Fruit fly (Drosophila melanogaster) whole organism, embryonic: Measurements from ENCODE around the gene sif.

ENCODE experiments used
- Abd-B ChIP-seq: fragments of 200-800 bp; sonication (Bioruptor generic); optimal IDR thresholded peaks from 2 replicates; lab custom pipeline; 2018; ENCODE audit warnings: missing biosample characterization, mild to moderate bottlenecking, missing genetic modification characterization, moderate library complexity
- Atf-2 ChIP-seq: fragments of 200-800 bp; sonication (Bioruptor generic); optimal IDR thresholded peaks from 2 replicates; lab custom pipeline; 2016; ENCODE audit warnings: missing biosample characterization, missing genetic modification characterization
- Atf3 ChIP-seq: fragments of 200-800 bp; sonication (Bioruptor generic); optimal IDR thresholded peaks from 3 replicates; lab custom pipeline; 2016; ENCODE audit warnings: missing biosample characterization, missing genetic modification characterization
- Bteb2 ChIP-seq: fragments of 200-800 bp; sonication (Bioruptor generic); optimal IDR thresholded peaks from 2 replicates; lab custom pipeline; 2016; ENCODE audit warnings: missing biosample characterization, missing genetic modification characterization
- CG11456 ChIP-seq: fragments of 200-800 bp; sonication (Bioruptor generic); IDR thresholded peaks from 3 replicates; pipeline ENCODE4 v1.3.6; 2022; ENCODE audit warnings: missing biosample characterization, missing genetic modification characterization
- CG13296 ChIP-seq: fragments of 200-800 bp; sonication (Bioruptor generic); optimal IDR thresholded peaks from 3 replicates; lab custom pipeline; 2018; ENCODE audit warnings: missing biosample characterization, mild to moderate bottlenecking, missing genetic modification characterization
- CG15011 ChIP-seq: fragments of 200-800 bp; sonication (Bioruptor generic); optimal IDR thresholded peaks from 3 replicates; lab custom pipeline; 2018; ENCODE audit warnings: missing biosample characterization, mild to moderate bottlenecking, missing genetic modification characterization
- CG1602 ChIP-seq: fragments of 200-800 bp; sonication (Bioruptor generic); optimal IDR thresholded peaks from 3 replicates; lab custom pipeline; 2016; ENCODE audit warnings: missing biosample characterization, missing genetic modification characterization
- CG17359 ChIP-seq: fragments of 200-800 bp; sonication (Bioruptor generic); optimal IDR thresholded peaks from 3 replicates; lab custom pipeline; 2018; ENCODE audit warnings: missing biosample characterization, mild to moderate bottlenecking, missing genetic modification characterization, moderate library complexity
- CG17829 ChIP-seq: fragments of 200-800 bp; optimal IDR thresholded peaks from 2 replicates; lab custom pipeline; 2019; ENCODE audit warnings: missing biosample characterization, mild to moderate bottlenecking, missing genetic modification characterization, moderate library complexity
- CG18599 ChIP-seq: fragments of 200-800 bp; sonication (Bioruptor generic); optimal IDR thresholded peaks from 3 replicates; lab custom pipeline; 2017; ENCODE audit warnings: missing biosample characterization, missing genetic modification characterization, mild to moderate bottlenecking, moderate library complexity, missing genetic modification reagents
- CG2712 ChIP-seq: fragments of 200-800 bp; optimal IDR thresholded peaks from 3 replicates; lab custom pipeline; 2019; ENCODE audit warnings: missing biosample characterization, mild to moderate bottlenecking, missing genetic modification characterization, moderate library complexity
- CG31388 ChIP-seq: fragments of 200-800 bp; sonication (Bioruptor generic); optimal IDR thresholded peaks from 2 replicates; lab custom pipeline; 2016; ENCODE audit warnings: missing biosample characterization, missing genetic modification characterization
- CG32532 ChIP-seq: fragments of 200-800 bp; sonication (Bioruptor generic); IDR thresholded peaks from 2 replicates; pipeline ENCODE4 v1.3.6; 2022; ENCODE audit warnings: missing biosample characterization, missing genetic modification characterization
- CG5953 ChIP-seq: fragments of 200-800 bp; sonication (Bioruptor generic); IDR thresholded peaks from 2 replicates; pipeline ENCODE4 v1.3.6; 2022; ENCODE audit warnings: missing biosample characterization, missing genetic modification characterization
- CG6791 ChIP-seq: fragments of 200-800 bp; sonication (Bioruptor generic); IDR thresholded peaks from 3 replicates; pipeline ENCODE4 v1.3.6; 2022; ENCODE audit warnings: missing biosample characterization, missing genetic modification characterization; ENCODE audit not compliant: partially characterized antibody
- CG7786 ChIP-seq: fragments of 200-800 bp; sonication (Bioruptor generic); optimal IDR thresholded peaks from 2 replicates; lab custom pipeline; 2016; ENCODE audit warnings: missing biosample characterization, missing genetic modification characterization
- CG9727 ChIP-seq: fragments of 200-800 bp; sonication (Bioruptor generic); optimal IDR thresholded peaks from 3 replicates; lab custom pipeline; 2017; ENCODE audit warnings: missing biosample characterization, mild to moderate bottlenecking, missing genetic modification characterization
- CTCF ChIP-seq: fragments of 200-800 bp; sonication (Bioruptor generic); optimal IDR thresholded peaks from 2 replicates; lab custom pipeline; 2017; ENCODE audit warnings: missing biosample characterization, mild to moderate bottlenecking, missing genetic modification characterization, moderate library complexity
- Camta ChIP-seq: fragments of 200-800 bp; sonication (Bioruptor generic); optimal IDR thresholded peaks from 2 replicates; lab custom pipeline; 2016; ENCODE audit warnings: missing biosample characterization, missing genetic modification characterization
- CrebB ChIP-seq: fragments of 200-800 bp; sonication (Bioruptor generic); optimal IDR thresholded peaks from 3 replicates; lab custom pipeline; 2018; ENCODE audit warnings: missing biosample characterization, mild to moderate bottlenecking, missing genetic modification characterization
- Dll ChIP-seq: fragments of 200-800 bp; sonication (Bioruptor generic); IDR thresholded peaks from 4 replicates; pipeline ENCODE4 v1.3.6; 2022; ENCODE audit warnings: missing biosample characterization, missing genetic modification characterization; ENCODE audit not compliant: partially characterized antibody
- Dref ChIP-seq: fragments of 200-800 bp; sonication (Bioruptor generic); IDR thresholded peaks from 2 replicates; pipeline ENCODE4 v1.3.6; 2022; ENCODE audit warnings: missing biosample characterization, missing genetic modification characterization
- Ets97D ChIP-seq: fragments of 200-800 bp; sonication (Bioruptor generic); optimal IDR thresholded peaks from 3 replicates; lab custom pipeline; 2016; ENCODE audit warnings: missing biosample characterization, missing genetic modification characterization
- HLH4C ChIP-seq: fragments of 200-800 bp; sonication (Bioruptor generic); IDR thresholded peaks from 3 replicates; pipeline ENCODE4 v1.3.6; 2022; ENCODE audit warnings: missing biosample characterization, missing genetic modification characterization; ENCODE audit not compliant: partially characterized antibody
- NFAT ChIP-seq: fragments of 200-800 bp; sonication (Bioruptor generic); IDR thresholded peaks from 2 replicates; pipeline ENCODE4 v1.3.6; 2022; ENCODE audit warnings: missing biosample characterization, missing genetic modification characterization
- Nf-YB ChIP-seq: fragments of 200-800 bp; sonication (Bioruptor generic); optimal IDR thresholded peaks from 3 replicates; lab custom pipeline; 2019; ENCODE audit warnings: missing biosample characterization, mild to moderate bottlenecking, missing genetic modification characterization, moderate library complexity
- Pdp1 ChIP-seq, 2 experiments: fragments of 200-800 bp; sonication (Bioruptor generic); optimal IDR thresholded peaks; 3 replicates each; lab custom pipeline; 2016; ENCODE audit warnings: missing biosample characterization in 2 of 2, missing genetic modification characterization in 2 of 2, mild to moderate bottlenecking in 1 of 2, moderate library complexity in 1 of 2
- Side ChIP-seq: fragments of 200-800 bp; sonication (Bioruptor generic); optimal IDR thresholded peaks from 2 replicates; lab custom pipeline; 2016; ENCODE audit warnings: missing biosample characterization, missing genetic modification characterization
- Sin3A ChIP-seq: fragments of >200 bp; optimal IDR thresholded peaks from 2 replicates; lab custom pipeline; 2018
- Taf1 ChIP-seq: fragments of 200-800 bp; sonication (Bioruptor generic); IDR thresholded peaks from 2 replicates; pipeline ENCODE4 v1.3.6; 2022; ENCODE audit warnings: missing biosample characterization, missing genetic modification characterization
- Xbp1 ChIP-seq: fragments of 200-800 bp; sonication (Bioruptor generic); optimal IDR thresholded peaks from 3 replicates; lab custom pipeline; 2016; ENCODE audit warnings: missing biosample characterization, mild to moderate bottlenecking, missing genetic modification characterization
- aop ChIP-seq: fragments of 200-800 bp; sonication (Bioruptor generic); IDR thresholded peaks from 2 replicates; pipeline ENCODE4 v1.3.6; 2022; ENCODE audit warnings: missing biosample characterization, missing genetic modification characterization
- ash1 ChIP-seq: fragments of 200-800 bp; sonication (Bioruptor generic); optimal IDR thresholded peaks from 2 replicates; lab custom pipeline; 2018; ENCODE audit warnings: missing biosample characterization, mild to moderate bottlenecking, missing genetic modification characterization
- bab2 ChIP-seq: fragments of 200-800 bp; sonication (Bioruptor generic); optimal IDR thresholded peaks from 2 replicates; lab custom pipeline; 2016; ENCODE audit warnings: missing biosample characterization, missing genetic modification characterization
- bcd ChIP-seq: fragments of 200-800 bp; sonication (Bioruptor generic); optimal IDR thresholded peaks from 2 replicates; lab custom pipeline; 2017; ENCODE audit warnings: missing biosample characterization, mild to moderate bottlenecking, missing genetic modification characterization
- cad ChIP-seq: fragments of >200 bp; optimal IDR thresholded peaks from 2 replicates; lab custom pipeline; 2017; ENCODE audit warnings: missing biosample characterization, missing genetic modification characterization
- cg ChIP-seq: fragments of 200-800 bp; sonication (Bioruptor generic); optimal IDR thresholded peaks from 3 replicates; lab custom pipeline; 2019; ENCODE audit warnings: missing biosample characterization, mild to moderate bottlenecking, missing genetic modification characterization, moderate library complexity
- corto ChIP-seq: fragments of 200-800 bp; sonication (Bioruptor generic); optimal IDR thresholded peaks from 2 replicates; lab custom pipeline; 2016; ENCODE audit warnings: missing biosample characterization, mild to moderate bottlenecking, missing genetic modification characterization, moderate library complexity
- crp ChIP-seq, 2 experiments: fragments of 200-800 bp; sonication (Bioruptor generic); optimal IDR thresholded peaks; 2 replicates in 1 of 2; 3 replicates in 1 of 2; lab custom pipeline; 2017; ENCODE audit warnings: missing biosample characterization in 2 of 2, missing genetic modification characterization in 2 of 2, mild to moderate bottlenecking in 1 of 2, moderate library complexity in 1 of 2
- dati ChIP-seq: fragments of 200-800 bp; sonication (Bioruptor generic); IDR thresholded peaks from 2 replicates; pipeline ENCODE4 v1.3.6; 2022; ENCODE audit warnings: missing biosample characterization, missing genetic modification characterization
- emc ChIP-seq: fragments of 200-800 bp; sonication (Bioruptor generic); optimal IDR thresholded peaks from 2 replicates; lab custom pipeline; 2016; ENCODE audit warnings: missing biosample characterization, missing genetic modification characterization
- fd96Cb ChIP-seq: fragments of 200-800 bp; sonication (Bioruptor generic); optimal IDR thresholded peaks from 2 replicates; lab custom pipeline; 2018; ENCODE audit warnings: missing biosample characterization, mild to moderate bottlenecking, missing genetic modification characterization, moderate library complexity
- her ChIP-seq: fragments of 200-800 bp; sonication (Bioruptor generic); optimal IDR thresholded peaks from 2 replicates; lab custom pipeline; 2016; ENCODE audit warnings: missing biosample characterization, missing genetic modification characterization
- insv ChIP-seq, 2 experiments: fragments of 200-800 bp; sonication (Bioruptor generic); optimal IDR thresholded peaks; 3 replicates each; lab custom pipeline; 2016 to 2018; ENCODE audit warnings: missing biosample characterization in 2 of 2, missing genetic modification characterization in 2 of 2
- inv ChIP-seq: fragments of 200-800 bp; sonication (Bioruptor generic); IDR thresholded peaks from 2 replicates; pipeline ENCODE4 v1.3.6; 2022; ENCODE audit warnings: missing biosample characterization, missing genetic modification characterization; ENCODE audit not compliant: partially characterized antibody
- lbe ChIP-seq: fragments of 200-800 bp; sonication (Bioruptor generic); optimal IDR thresholded peaks from 2 replicates; lab custom pipeline; 2016; ENCODE audit warnings: missing biosample characterization, mild to moderate bottlenecking, missing genetic modification characterization
- nerfin-2 ChIP-seq: fragments of 200-800 bp; sonication (Bioruptor generic); IDR thresholded peaks from 2 replicates; pipeline ENCODE4 v1.3.6; 2022; ENCODE audit warnings: missing biosample characterization, missing genetic modification characterization; ENCODE audit not compliant: partially characterized antibody
- ro ChIP-seq: fragments of 200-800 bp; sonication (Bioruptor generic); IDR thresholded peaks from 2 replicates; pipeline ENCODE4 v1.3.6; 2022; ENCODE audit warnings: missing biosample characterization, missing genetic modification characterization
- sc ChIP-seq, 3 experiments: fragments of >200 bp in 2 of 3; fragments of 200-800 bp in 1 of 3; sonication (Bioruptor generic) in 1 of 3; optimal IDR thresholded peaks; 2 replicates in 2 of 3; 3 replicates in 1 of 3; lab custom pipeline; 2017; ENCODE audit warnings: mild to moderate bottlenecking in 1 of 3, missing biosample characterization in 1 of 3, missing genetic modification characterization in 1 of 3, missing genetic modification reagents in 1 of 3
- tio ChIP-seq: fragments of 200-800 bp; sonication (Bioruptor generic); optimal IDR thresholded peaks from 2 replicates; lab custom pipeline; 2017; ENCODE audit warnings: missing biosample characterization, missing genetic modification characterization, inconsistent platforms
- tup ChIP-seq: fragments of 200-800 bp; sonication (Bioruptor generic); optimal IDR thresholded peaks from 2 replicates; lab custom pipeline; 2016; ENCODE audit warnings: missing biosample characterization, mild to moderate bottlenecking, missing genetic modification characterization, moderate library complexity
- z ChIP-seq: fragments of 200-800 bp; sonication (Bioruptor generic); IDR thresholded peaks from 3 replicates; pipeline ENCODE4 v1.3.6; 2022; ENCODE audit warnings: missing biosample characterization, missing genetic modification characterization

sif gene

dm6 chr3L:5789663-5790062, 131.9 kb downstream of the sif start (continued):
- no peak for TF ChIP-seq HLH4C (GFP tag; lab: Robert Waterston, UW)
- TF ChIP-seq Ets97D: peak; percentile 49
- TF ChIP-seq CG17829 (tag; lab: Kevin White, UChicago): peak; percentile 20
- peak; percentile 58 for TF ChIP-seq CG18599 (GFP tag; lab: Kevin White, UChicago)
- no peak for TF ChIP-seq sc (optimal IDR thresholded peaks at IDR 0.05; lab: Kevin White, UChicago)
- TF ChIP-seq sc (GFP tag; optimal IDR thresholded peaks at IDR 0.05; lab: Kevin White, UChicago): no peak
- no peak for TF ChIP-seq corto
- TF ChIP-seq lbe (GFP tag; lab: Kevin White, UChicago): peak; percentile 66
- no peak for TF ChIP-seq tup (GFP tag; lab: Kevin White, UChicago)
- no peak for TF ChIP-seq insv (GFP tag; optimal IDR thresholded peaks at IDR 0.05; lab: Kevin White, UChicago)
- no peak for TF ChIP-seq NFAT (GFP tag; lab: Robert Waterston, UW)
- no peak for TF ChIP-seq emc
- peak; percentile 41 for TF ChIP-seq CG17359 (tag; lab: Kevin White, UChicago)
- TF ChIP-seq Bteb2 (GFP tag; lab: Kevin White, UChicago): peak; percentile 13
- peak; percentile 51 for TF ChIP-seq Side
- TF ChIP-seq CG2712: peak; percentile 52
- no peak for TF ChIP-seq CG13296
- no peak for TF ChIP-seq z
- TF ChIP-seq Camta: peak; percentile 25
- peak; percentile 38 for TF ChIP-seq Xbp1 (GFP tag; lab: Kevin White, UChicago)
- TF ChIP-seq Atf3: no peak
- no peak for TF ChIP-seq fd96Cb (tag; lab: Kevin White, UChicago)
- TF ChIP-seq bab2 (GFP tag; lab: Kevin White, UChicago): peak; percentile 57
- peak; percentile 31 to 43 for TF ChIP-seq Pdp1 (GFP tag; optimal IDR thresholded peaks at IDR 0.05; lab: Kevin White, UChicago)
- TF ChIP-seq tio (GFP tag; lab: Kevin White, UChicago): no peak
- no peak for TF ChIP-seq bcd (GFP tag; lab: Kevin White, UChicago)
- no peak for TF ChIP-seq CG31388
- TF ChIP-seq CG5953 (GFP tag; lab: Robert Waterston, UW): no peak
- no peak for TF ChIP-seq inv (GFP tag; lab: Robert Waterston, UW)
- no peak for TF ChIP-seq Taf1 (GFP tag; lab: Robert Waterston, UW)
- no peak for TF ChIP-seq CG6791 (GFP tag; lab: Robert Waterston, UW)
- TF ChIP-seq ash1 (GFP tag; lab: Kevin White, UChicago): no peak
- TF ChIP-seq Dref (GFP tag; lab: Robert Waterston, UW): peak; percentile 59
- no peak for TF ChIP-seq CG7786 (GFP tag; lab: Kevin White, UChicago)
- TF ChIP-seq CG9727 (GFP tag; lab: Kevin White, UChicago): no peak

dm6 chr3L:5793967-5794366, 136.3 kb downstream of the sif start, which contains the start of gene Bre1:
Gene Bre1, minus strand, starts transcription at chr3L:5794192.
- no peak for TF ChIP-seq cg (GFP tag; lab: Kevin White, UChicago)
- no peak for TF ChIP-seq CG32532 (GFP tag; lab: Robert Waterston, UW)
- TF ChIP-seq Sin3A: peak; percentile 74
- TF ChIP-seq NFAT (GFP tag; lab: Robert Waterston, UW): no peak
- TF ChIP-seq crp (GFP tag; optimal IDR thresholded peaks at IDR 0.05; lab: Kevin White, UChicago): no peak
- TF ChIP-seq Atf-2: no peak
- no peak for TF ChIP-seq CG1602 (GFP tag; lab: Kevin White, UChicago)
- no peak for TF ChIP-seq aop
- TF ChIP-seq CrebB: no peak
- TF ChIP-seq Dll (GFP tag; lab: Robert Waterston, UW): peak; percentile 77
- TF ChIP-seq CG15011 (GFP tag; lab: Kevin White, UChicago): no peak
- TF ChIP-seq cad (GFP tag; lab: Kevin White, UChicago): no peak
- no peak for TF ChIP-seq ro (GFP tag; lab: Robert Waterston, UW)
- TF ChIP-seq dati: no peak
- no peak for TF ChIP-seq Abd-B (GFP tag; lab: Kevin White, UChicago)
- no peak for TF ChIP-seq CTCF (GFP tag; lab: Kevin White, UChicago)
- peak; percentile 41; the same call in 1 of the 2 replicates for TF ChIP-seq inv (GFP tag; lab: Robert Waterston, UW)
- TF ChIP-seq nerfin-2: peak; percentile 52
- no peak for TF ChIP-seq CG11456
- no peak for TF ChIP-seq Nf-YB (GFP tag; lab: Kevin White, UChicago)
- peak; percentile 99 for TF ChIP-seq her
